Fruit fly (Drosophila melanogaster): Measurements from ENCODE around the gene Ama.

Gene Ama

DNA sequence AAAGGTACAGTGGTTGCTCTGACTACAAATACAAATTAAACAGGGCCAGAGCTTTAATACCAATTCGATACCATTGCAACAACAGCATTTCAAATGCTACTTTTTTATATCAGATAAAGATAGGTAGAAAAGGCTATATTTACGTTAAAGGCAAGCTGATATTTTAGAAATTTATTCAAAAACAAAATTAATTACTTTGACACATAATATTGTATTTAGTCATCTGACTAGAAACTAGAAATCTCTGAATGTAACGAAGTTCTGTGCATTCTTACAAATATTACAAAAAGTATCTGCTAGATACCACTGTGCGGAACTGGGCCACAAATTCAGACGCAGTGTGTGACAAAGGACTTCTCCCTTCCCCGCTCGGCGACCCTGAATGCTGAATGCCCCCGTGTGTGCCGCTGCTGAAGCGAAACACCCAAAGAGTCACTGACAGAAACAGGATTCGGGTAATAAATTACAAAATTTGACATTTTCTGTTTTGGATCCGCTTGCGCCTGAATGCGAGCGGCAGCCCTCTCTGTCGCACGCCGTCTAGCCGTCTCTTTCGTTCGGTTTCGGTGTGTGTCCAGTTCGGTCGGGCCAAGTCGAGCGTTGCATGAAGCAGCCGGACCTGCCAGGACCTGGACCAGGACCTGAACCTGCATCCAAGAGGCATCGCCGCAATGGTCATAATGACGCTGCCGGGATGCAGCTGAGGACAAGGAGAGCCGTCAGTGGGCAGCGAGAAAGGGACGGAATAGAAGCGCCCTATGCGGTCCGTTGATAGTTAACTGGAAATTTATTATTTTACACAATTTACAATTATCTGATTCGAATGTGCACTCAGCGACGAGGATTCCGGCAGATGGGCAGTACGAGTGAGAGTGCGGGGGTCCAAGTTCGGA, 1.4 kb upstream of the Ama start (continued):
- TF ChIP-seq bsh (GFP tag; optimal IDR thresholded peaks at IDR 0.05) (peak in 1 of 2 experiments; percentile 51), CG15601 (tag; optimal IDR thresholded peaks at IDR 0.05) (peak; percentile 22), ERR (GFP tag; optimal IDR thresholded peaks at IDR 0.05) (no peak), her (GFP tag; optimal IDR thresholded peaks at IDR 0.05) (no peak), gro (GFP tag; optimal IDR thresholded peaks at IDR 0.05) (no peak), CG3726 (GFP tag; IDR thresholded peaks at IDR 0.05) (no peak), CG7357 (GFP tag; IDR thresholded peaks at IDR 0.05) (no peak), C15 (GFP tag; IDR thresholded peaks at IDR 0.05) (no peak), eve (GFP tag; optimal IDR thresholded peaks at IDR 0.05) (peak in 1 of 2 experiments; percentile 74), sens-2 (GFP tag; IDR thresholded peaks at IDR 0.05) (no peak), Doc2 (GFP tag; IDR thresholded peaks at IDR 0.05) (no peak), ro (GFP tag; IDR thresholded peaks at IDR 0.05) (no peak), ftz-f1 (GFP tag; optimal IDR thresholded peaks at IDR 0.05) (no peak), CG13296 (GFP tag; optimal IDR thresholded peaks at IDR 0.05) (peak; percentile 18), CG13287 (GFP tag; IDR thresholded peaks at IDR 0.05; ENCODE audit: partially characterized antibody) (no peak), fd96Cb (tag; optimal IDR thresholded peaks at IDR 0.05) (peak; percentile 44), HHEX (GFP tag; optimal IDR thresholded peaks at IDR 0.05) (no peak), repo (GFP tag; optimal IDR thresholded peaks at IDR 0.05) (no peak), CG14710 (tag; optimal IDR thresholded peaks at IDR 0.05) (peak; percentile 45), CG4617 (GFP tag; optimal IDR thresholded peaks at IDR 0.05; ENCODE audit: borderline replicate concordance) (no peak)

dm6 chr3R:6762794-6763407, 508 bp downstream of the Ama start:
- peak; percentile 24 for TF ChIP-seq CG6654 (GFP tag; optimal IDR thresholded peaks at IDR 0.05)
- no peak for TF ChIP-seq gfzf (GFP tag; optimal IDR thresholded peaks at IDR 0.05)
- TF ChIP-seq dan (GFP tag; IDR thresholded peaks at IDR 0.05), result peak; percentile 53
- TF ChIP-seq Doc3 (GFP tag; IDR thresholded peaks at IDR 0.05; ENCODE audit: partially characterized antibody), result no peak
- TF ChIP-seq D19A (tag; optimal IDR thresholded peaks at IDR 0.05), result peak; percentile 92
- peak; percentile 95 for TF ChIP-seq CoRest (tag; optimal IDR thresholded peaks at IDR 0.05)
- TF ChIP-seq ham (GFP tag; IDR thresholded peaks at IDR 0.05), result no peak
- no peak for TF ChIP-seq aop (GFP tag; IDR thresholded peaks at IDR 0.05)
- TF ChIP-seq Sry-β (GFP tag; optimal IDR thresholded peaks at IDR 0.05), result peak; percentile 25
- no peak for TF ChIP-seq gro (GFP tag; optimal IDR thresholded peaks at IDR 0.05)
- no peak for TF ChIP-seq CG6175 (GFP tag; IDR thresholded peaks at IDR 0.05)
- TF ChIP-seq CG31441 (GFP tag; IDR thresholded peaks at IDR 0.05), result peak; percentile 97
- TF ChIP-seq unc-4 (GFP tag; IDR thresholded peaks at IDR 0.05; ENCODE audit: partially characterized antibody), result no peak
- TF ChIP-seq tgo (GFP tag; IDR thresholded peaks at IDR 0.05), result peak; percentile 70; the same call in 2 of the 3 replicates
- no peak for TF ChIP-seq CG3163 (GFP tag; optimal IDR thresholded peaks at IDR 0.05)
- no peak for TF ChIP-seq Taf1 (GFP tag; IDR thresholded peaks at IDR 0.05)
- TF ChIP-seq CG10366 (GFP tag; IDR thresholded peaks at IDR 0.05), result peak; percentile 26; the same call in 1 of the 2 replicates
- peak; percentile 70 for TF ChIP-seq CG12659 (GFP tag; optimal IDR thresholded peaks at IDR 0.05)
- TF ChIP-seq caup (GFP tag; optimal IDR thresholded peaks at IDR 0.05; ENCODE audit: severe bottlenecking), result peak; percentile 54
- TF ChIP-seq CG6683 (GFP tag; optimal IDR thresholded peaks at IDR 0.05), result peak; percentile 27
- TF ChIP-seq CG34422 (GFP tag; IDR thresholded peaks at IDR 0.05), result peak; percentile 46; the same call in 1 of the 3 replicates
- no peak; the same call in 1 of the 2 replicates for TF ChIP-seq klu (GFP tag; IDR thresholded peaks at IDR 0.05)
- TF ChIP-seq ken (GFP tag; IDR thresholded peaks at IDR 0.05), result no peak
- no peak for TF ChIP-seq Doc2 (GFP tag; IDR thresholded peaks at IDR 0.05)
- TF ChIP-seq ATbp (GFP tag; optimal IDR thresholded peaks at IDR 0.05), result peak; percentile 78
- no peak for TF ChIP-seq CG10321 (GFP tag; IDR thresholded peaks at IDR 0.05)
- TF ChIP-seq dati (GFP tag; IDR thresholded peaks at IDR 0.05), result no peak
- TF ChIP-seq CG8478 (optimal IDR thresholded peaks at IDR 0.05), result no peak
- TF ChIP-seq dysf (GFP tag; IDR thresholded peaks at IDR 0.05), result peak; percentile 73
- TF ChIP-seq CG17186 (GFP tag; optimal IDR thresholded peaks at IDR 0.05), result peak; percentile 13

All from whole organism, embryonic.